Fruit fly (Drosophila melanogaster) whole organism, prepupa: ENCODE measurements around the gene slf.

ENCODE experiments used
- Blimp-1 ChIP-seq: fragments of 200-800 bp; sonication (Bioruptor generic); optimal IDR thresholded peaks from 3 replicates; lab custom pipeline; 2017; ENCODE audit warnings: missing biosample characterization, missing genetic modification characterization, mild to moderate bottlenecking, moderate library complexity, missing genetic modification reagents
- CG10631 ChIP-seq: fragments of 200-800 bp; sonication (Bioruptor generic); optimal IDR thresholded peaks from 2 replicates; lab custom pipeline; 2016; ENCODE audit warnings: missing biosample characterization, missing genetic modification characterization
- CG10669 ChIP-seq: fragments of 200-800 bp; sonication (Bioruptor generic); optimal IDR thresholded peaks from 3 replicates; lab custom pipeline; 2018; ENCODE audit warnings: missing biosample characterization, mild to moderate bottlenecking, missing genetic modification characterization, moderate library complexity
- CG11762 ChIP-seq: fragments of 200-800 bp; sonication (Bioruptor generic); optimal IDR thresholded peaks from 3 replicates; lab custom pipeline; 2016; ENCODE audit warnings: missing biosample characterization, missing genetic modification characterization; ENCODE audit not compliant: insufficient read depth
- CG11902 ChIP-seq: fragments of 200-800 bp; sonication (Bioruptor generic); optimal IDR thresholded peaks from 3 replicates; lab custom pipeline; 2016; ENCODE audit warnings: missing biosample characterization, missing genetic modification characterization
- CG15336 ChIP-seq: fragments of 200-800 bp; sonication (Bioruptor generic); IDR thresholded peaks from 2 replicates; pipeline ENCODE4 v1.3.6; 2022; ENCODE audit warnings: missing biosample characterization, missing genetic modification characterization
- CG1621 ChIP-seq: fragments of 200-800 bp; sonication (Bioruptor generic); optimal IDR thresholded peaks from 3 replicates; lab custom pipeline; 2018; ENCODE audit warnings: missing biosample characterization, mild to moderate bottlenecking, missing genetic modification characterization
- CG16779 ChIP-seq: fragments of 200-800 bp; sonication (Bioruptor generic); optimal IDR thresholded peaks from 3 replicates; lab custom pipeline; 2017; ENCODE audit warnings: missing biosample characterization, mild to moderate bottlenecking, missing genetic modification characterization
- CG32006 ChIP-seq: fragments of 200-800 bp; sonication (Bioruptor generic); optimal IDR thresholded peaks from 3 replicates; lab custom pipeline; 2017; ENCODE audit warnings: missing biosample characterization, mild to moderate bottlenecking, missing genetic modification characterization
- CG34406 ChIP-seq: fragments of 200-800 bp; sonication (Bioruptor generic); optimal IDR thresholded peaks from 3 replicates; lab custom pipeline; 2016; ENCODE audit warnings: missing biosample characterization, missing genetic modification characterization
- CG3919 ChIP-seq: fragments of 200-800 bp; sonication (Bioruptor generic); optimal IDR thresholded peaks from 3 replicates; lab custom pipeline; 2016; ENCODE audit warnings: missing biosample characterization, missing genetic modification characterization
- CG4318 ChIP-seq: fragments of 200-800 bp; sonication (Bioruptor generic); optimal IDR thresholded peaks from 3 replicates; lab custom pipeline; 2017; ENCODE audit warnings: missing biosample characterization, mild to moderate bottlenecking, missing genetic modification characterization
- CG6276 ChIP-seq: fragments of 200-800 bp; sonication (Bioruptor generic); optimal IDR thresholded peaks from 2 replicates; lab custom pipeline; 2017; ENCODE audit warnings: missing biosample characterization, mild to moderate bottlenecking, missing genetic modification characterization
- CG6792 ChIP-seq: fragments of 200-800 bp; sonication (Bioruptor generic); optimal IDR thresholded peaks from 3 replicates; lab custom pipeline; 2016; ENCODE audit warnings: missing biosample characterization, missing genetic modification characterization
- CG6808 ChIP-seq: fragments of 200-800 bp; sonication (Bioruptor generic); optimal IDR thresholded peaks from 3 replicates; lab custom pipeline; 2017; ENCODE audit warnings: missing biosample characterization, missing genetic modification characterization, mild to moderate bottlenecking, moderate library complexity, missing genetic modification reagents
- CG6854 ChIP-seq: fragments of 200-800 bp; sonication (Bioruptor generic); optimal IDR thresholded peaks from 2 replicates; lab custom pipeline; 2017; ENCODE audit warnings: missing biosample characterization, mild to moderate bottlenecking, missing genetic modification characterization
- CG7368 ChIP-seq: fragments of 200-800 bp; sonication (Bioruptor generic); optimal IDR thresholded peaks from 3 replicates; lab custom pipeline; 2016; ENCODE audit warnings: missing biosample characterization, missing genetic modification characterization
- CG8119 ChIP-seq: fragments of 200-800 bp; sonication (Bioruptor generic); IDR thresholded peaks from 3 replicates; pipeline ENCODE4 v1.3.6; 2022; ENCODE audit warnings: missing biosample characterization, missing genetic modification characterization
- CG8319 ChIP-seq: fragments of 200-800 bp; sonication (Bioruptor generic); optimal IDR thresholded peaks from 3 replicates; lab custom pipeline; 2016; ENCODE audit warnings: missing biosample characterization, missing genetic modification characterization
- CG8632 ChIP-seq: fragments of 200-800 bp; sonication (Bioruptor generic); optimal IDR thresholded peaks from 3 replicates; lab custom pipeline; 2016; ENCODE audit warnings: missing biosample characterization, missing genetic modification characterization
- CG9139 ChIP-seq: fragments of 200-800 bp; sonication (Bioruptor generic); optimal IDR thresholded peaks from 3 replicates; lab custom pipeline; 2017; ENCODE audit warnings: missing biosample characterization, mild to moderate bottlenecking, missing genetic modification characterization
- Eip78C ChIP-seq: fragments of 200-800 bp; sonication (Bioruptor generic); peaks from one replicate; lab custom pipeline; 2016; ENCODE audit warnings: missing biosample characterization, missing genetic modification characterization
- Eip93F ChIP-seq: fragments of 200-800 bp; sonication (Bioruptor generic); optimal IDR thresholded peaks from 2 replicates; lab custom pipeline; 2016; ENCODE audit warnings: missing biosample characterization, mild to moderate bottlenecking, missing genetic modification characterization
- Ets21C ChIP-seq: fragments of 200-800 bp; sonication (Bioruptor generic); optimal IDR thresholded peaks from 3 replicates; lab custom pipeline; 2016; ENCODE audit warnings: missing biosample characterization, missing genetic modification characterization
- Hr38 ChIP-seq: sonication (Bioruptor generic); optimal IDR thresholded peaks from 2 replicates; lab custom pipeline; 2016; ENCODE audit warnings: missing biosample characterization, missing genetic modification characterization
- Hr39 ChIP-seq: fragments of 200-800 bp; sonication (Bioruptor generic); optimal IDR thresholded peaks from 2 replicates; lab custom pipeline; 2016; ENCODE audit warnings: missing biosample characterization, missing genetic modification characterization
- Hr4 ChIP-seq: fragments of 200-800 bp; sonication (Bioruptor generic); optimal IDR thresholded peaks from 3 replicates; lab custom pipeline; 2016; ENCODE audit warnings: missing biosample characterization, missing genetic modification characterization
- OdsH ChIP-seq: fragments of 200-800 bp; sonication (Bioruptor generic); optimal IDR thresholded peaks from 3 replicates; lab custom pipeline; 2016; ENCODE audit warnings: missing biosample characterization, missing genetic modification characterization
- Smox ChIP-seq: fragments of 200-800 bp; sonication (Bioruptor generic); optimal IDR thresholded peaks from 3 replicates; lab custom pipeline; 2016; ENCODE audit warnings: missing biosample characterization, missing genetic modification characterization
- Sox102F ChIP-seq: fragments of 200-800 bp; sonication (Bioruptor generic); optimal IDR thresholded peaks from 2 replicates; lab custom pipeline; 2016; ENCODE audit warnings: missing biosample characterization, mild to moderate bottlenecking, missing genetic modification characterization
- Sox14 ChIP-seq: fragments of 200-800 bp; sonication (Bioruptor generic); optimal IDR thresholded peaks from 3 replicates; lab custom pipeline; 2016; ENCODE audit warnings: missing biosample characterization, missing genetic modification characterization
- Sox15 ChIP-seq: fragments of 200-800 bp; sonication (Bioruptor generic); optimal IDR thresholded peaks from 3 replicates; lab custom pipeline; 2016; ENCODE audit warnings: missing biosample characterization, missing genetic modification characterization
- achi ChIP-seq: fragments of 200-800 bp; sonication (Bioruptor generic); optimal IDR thresholded peaks from 3 replicates; lab custom pipeline; 2016; ENCODE audit warnings: missing biosample characterization, missing genetic modification characterization
- acj6 ChIP-seq: fragments of 200-800 bp; sonication (Bioruptor generic); optimal IDR thresholded peaks from 3 replicates; lab custom pipeline; 2016; ENCODE audit warnings: missing biosample characterization, missing genetic modification characterization
- cyc ChIP-seq: fragments of 200-800 bp; sonication (Bioruptor generic); optimal IDR thresholded peaks from 3 replicates; lab custom pipeline; 2016; ENCODE audit warnings: missing biosample characterization, missing genetic modification characterization
- dac ChIP-seq: fragments of 200-800 bp; sonication (Bioruptor generic); optimal IDR thresholded peaks from 2 replicates; lab custom pipeline; 2017; ENCODE audit warnings: missing biosample characterization, mild to moderate bottlenecking, missing genetic modification characterization
- esn ChIP-seq: fragments of 200-800 bp; sonication (Bioruptor generic); optimal IDR thresholded peaks from 2 replicates; lab custom pipeline; 2016; ENCODE audit warnings: missing biosample characterization, mild to moderate bottlenecking, missing genetic modification characterization, moderate library complexity
- fd59A ChIP-seq: fragments of 200-800 bp; sonication (Bioruptor generic); optimal IDR thresholded peaks from 2 replicates; lab custom pipeline; 2017; ENCODE audit warnings: missing biosample characterization, mild to moderate bottlenecking, missing genetic modification characterization, missing genetic modification reagents
- fd85E ChIP-seq: fragments of 200-800 bp; sonication (Bioruptor generic); optimal IDR thresholded peaks from 3 replicates; lab custom pipeline; 2016; ENCODE audit warnings: missing biosample characterization, missing genetic modification characterization
- fkh ChIP-seq: fragments of 200-800 bp; sonication (Bioruptor generic); optimal IDR thresholded peaks from 3 replicates; lab custom pipeline; 2017; ENCODE audit warnings: missing biosample characterization, mild to moderate bottlenecking, missing genetic modification characterization, moderate library complexity
- pdm3 ChIP-seq: fragments of 200-800 bp; sonication (Bioruptor generic); optimal IDR thresholded peaks from 3 replicates; lab custom pipeline; 2016; ENCODE audit warnings: missing biosample characterization, missing genetic modification characterization
- salr ChIP-seq, 2 experiments: fragments of 200-800 bp; sonication (Bioruptor generic); optimal IDR thresholded peaks; 3 replicates each; lab custom pipeline; 2016 to 2018; ENCODE audit warnings: missing biosample characterization in 2 of 2, missing genetic modification characterization in 2 of 2, mild to moderate bottlenecking in 1 of 2
- spab ChIP-seq: fragments of 200-800 bp; sonication (Bioruptor generic); optimal IDR thresholded peaks from 2 replicates; lab custom pipeline; 2017; ENCODE audit warnings: missing biosample characterization, mild to moderate bottlenecking, missing genetic modification characterization, missing genetic modification reagents
- ss ChIP-seq, 2 experiments: fragments of 200-800 bp; sonication (Bioruptor generic); optimal IDR thresholded peaks; 2 replicates in 1 of 2; 3 replicates in 1 of 2; lab custom pipeline; 2017 to 2018; ENCODE audit warnings: mild to moderate bottlenecking in 2 of 2, missing biosample characterization in 2 of 2, missing genetic modification characterization in 2 of 2, moderate library complexity in 1 of 2
- topi ChIP-seq: fragments of 200-800 bp; sonication (Bioruptor generic); optimal IDR thresholded peaks from 3 replicates; lab custom pipeline; 2016; ENCODE audit warnings: missing biosample characterization, missing genetic modification characterization
- vri ChIP-seq: fragments of 200-800 bp; sonication (Bioruptor generic); optimal IDR thresholded peaks from 3 replicates; lab custom pipeline; 2016; ENCODE audit warnings: missing biosample characterization, mild to moderate bottlenecking, missing genetic modification characterization

Gene slf

dm6 chr2L:4821319-4821717, 19.6 kb upstream of the slf start (continued):
- TF ChIP-seq CG15336 (GFP tag; lab: Robert Waterston, UW) (peak; percentile 53), Ets21C (peak; percentile 57), CG4318 (GFP tag; lab: Kevin White, UChicago) (peak; percentile 57), spab (GFP tag; lab: Kevin White, UChicago) (peak; percentile 88), pdm3 (peak; percentile 76), ss (GFP tag; optimal IDR thresholded peaks at IDR 0.05; lab: Kevin White, UChicago) (peak; percentile 85 to 93), topi (GFP tag; lab: Kevin White, UChicago) (peak; percentile 75), fd59A (GFP tag; lab: Kevin White, UChicago) (peak; percentile 58)
- TF ChIP-seq, all 60 proteins: peak for 57

dm6 chr2L:4820448-4821318, 19.0 kb upstream of the slf start:
- TF ChIP-seq acj6 (GFP tag; lab: Kevin White, UChicago) (peak; percentile 82), Sox102F (GFP tag; lab: Kevin White, UChicago) (peak; percentile 75), Sox15 (peak; percentile 51), fd85E (peak; percentile 30), Sox14 (GFP tag; lab: Kevin White, UChicago) (peak; percentile 78), CG6792 (peak; percentile 79), esn (GFP tag; lab: Kevin White, UChicago) (peak; percentile 89), vri (GFP tag; lab: Kevin White, UChicago) (peak; percentile 67), Eip93F (GFP tag; lab: Kevin White, UChicago) (peak; percentile 40), CG4318 (GFP tag; lab: Kevin White, UChicago) (peak; percentile 48), Blimp-1 (GFP tag; lab: Kevin White, UChicago) (peak; percentile 49), pdm3 (peak; percentile 72), CG11902 (peak; percentile 72), Hr38 (GFP tag; lab: Kevin White, UChicago) (no peak), CG6276 (GFP tag; lab: Kevin White, UChicago) (no peak), CG8632 (GFP tag; lab: Kevin White, UChicago) (peak; percentile 64), topi (GFP tag; lab: Kevin White, UChicago) (peak; percentile 73), CG34406 (GFP tag; lab: Kevin White, UChicago) (peak; percentile 73), spab (GFP tag; lab: Kevin White, UChicago) (no peak), CG11762 (peak; percentile 68), Hr4 (GFP tag; lab: Kevin White, UChicago) (peak; percentile 71), dac (GFP tag; lab: Kevin White, UChicago) (peak; percentile 32), achi (GFP tag; lab: Kevin White, UChicago) (peak; percentile 74), CG8319 (GFP tag; lab: Kevin White, UChicago) (peak; percentile 19), fd59A (GFP tag; lab: Kevin White, UChicago) (peak; percentile 82), CG9139 (GFP tag; lab: Kevin White, UChicago) (peak; percentile 30), CG3919 (peak; percentile 75), Smox (GFP tag; lab: Kevin White, UChicago) (peak; percentile 79), CG32006 (GFP tag; lab: Kevin White, UChicago) (peak; percentile 82), CG10631 (GFP tag; lab: Kevin White, UChicago) (peak; percentile 88), cyc (GFP tag; lab: Kevin White, UChicago) (peak; percentile 71), Hr39 (GFP tag; lab: Kevin White, UChicago) (peak; percentile 78), CG6808 (GFP tag; lab: Kevin White, UChicago) (no peak), CG10669 (GFP tag; lab: Kevin White, UChicago) (peak; percentile 78), fkh (GFP tag; lab: Kevin White, UChicago) (no peak), CG16779 (tag; lab: Kevin White, UChicago) (no peak), CG7368 (peak; percentile 53), CG1621 (tag; lab: Kevin White, UChicago) (peak; percentile 58), Eip78C (GFP tag; lab: Kevin White, UChicago) (no peak), OdsH (peak; percentile 53), CG8119 (peak; percentile 42; the same call in 2 of the 3 replicates), salr (GFP tag; optimal IDR thresholded peaks at IDR 0.05; lab: Kevin White, UChicago) (peak; percentile 63 to 88), CG6854 (peak; percentile 1), Ets21C (peak; percentile 65)
